Worm (Caenorhabditis elegans): ENCODE results near the gene F32D8.8.

The F32D8.8 gene

ce11 chrV:10876512-10876911 lies 26.1 kb downstream of the F32D8.8 start:
- TF ChIP-seq nhr-19 (GFP tag; conservative IDR thresholded peaks at IDR 0.05) (0 out of 2 replicates have a peak, but pooled peaks have one; percentile 26), blmp-1 (tag; optimal IDR thresholded peaks at IDR 0.05) (peak; percentile 29), C34B4.2 (tag; optimal IDR thresholded peaks at IDR 0.05) (no peak), ets-5 (GFP tag; IDR thresholded peaks at IDR 0.05) (no peak), rnt-1 (tag; optimal IDR thresholded peaks at IDR 0.05) (no peak), nhr-85 (tag) (peak; percentile 54), nhr-71 (tag; optimal IDR thresholded peaks at IDR 0.05) (peak; percentile 22), pag-3 (tag; optimal IDR thresholded peaks at IDR 0.05; ENCODE audit: borderline replicate concordance, insufficient read depth) (no peak), lsy-2 (tag; optimal IDR thresholded peaks at IDR 0.05) (no peak), lin-14 (GFP tag; optimal IDR thresholded peaks at IDR 0.05) (peak; percentile 28)

- TF ChIP-seq fos-1 (tag; optimal IDR thresholded peaks at IDR 0.05): no peak
- TF ChIP-seq ces-1 (GFP tag; optimal IDR thresholded peaks at IDR 0.05): peak; percentile 64
- TF ChIP-seq mep-1 (tag; optimal IDR thresholded peaks at IDR 0.05): peak; percentile 7
- no peak for TF ChIP-seq aha-1 (tag; optimal IDR thresholded peaks at IDR 0.05)
- no peak for TF ChIP-seq ztf-11 (tag; optimal IDR thresholded peaks at IDR 0.05)
- TF ChIP-seq nhr-77 (tag; optimal IDR thresholded peaks at IDR 0.05): no peak
- TF ChIP-seq lin-15B (tag; optimal IDR thresholded peaks at IDR 0.05): no peak
- no peak for TF ChIP-seq blmp-1 (tag; optimal IDR thresholded peaks at IDR 0.05)
- TF ChIP-seq lsy-2 (tag; optimal IDR thresholded peaks at IDR 0.05): no peak
- peak; percentile 96 for TF ChIP-seq fkh-10 (GFP tag; optimal IDR thresholded peaks at IDR 0.05)
- peak; percentile 59 for TF ChIP-seq nhr-71 (tag; optimal IDR thresholded peaks at IDR 0.05)
- TF ChIP-seq grh-1 (GFP tag; IDR thresholded peaks at IDR 0.05): no peak
- no peak for TF ChIP-seq ceh-90 (tag; optimal IDR thresholded peaks at IDR 0.05)
- peak; percentile 28 for TF ChIP-seq nhr-47 (tag; optimal IDR thresholded peaks at IDR 0.05)
- no peak for TF ChIP-seq Y116A8C.19 (tag; optimal IDR thresholded peaks at IDR 0.05; ENCODE audit: borderline replicate concordance)
- no peak for TF ChIP-seq lin-13 (GFP tag; optimal IDR thresholded peaks at IDR 0.05)
- no peak for TF ChIP-seq zag-1 (tag; optimal IDR thresholded peaks at IDR 0.05)
- no peak for TF ChIP-seq snpc-4 (tag; optimal IDR thresholded peaks at IDR 0.05)
- TF ChIP-seq lin-14 (GFP tag; optimal IDR thresholded peaks at IDR 0.05): peak; percentile 76
- no peak for TF ChIP-seq tlp-1 (tag; optimal IDR thresholded peaks at IDR 0.05)
- no peak for TF ChIP-seq lir-3 (tag; optimal IDR thresholded peaks at IDR 0.05; ENCODE audit: poor library complexity)
- TF ChIP-seq fkh-4 (tag; optimal IDR thresholded peaks at IDR 0.05; ENCODE audit: borderline replicate concordance): no peak
Observed at ce11 chrV:10874938-10875599, 27.5 kb downstream of the F32D8.8 start.

- TF ChIP-seq nhr-85 (tag) (peak; percentile 8), Y116A8C.19 (tag; optimal IDR thresholded peaks at IDR 0.05; ENCODE audit: borderline replicate concordance) (no peak), xbp-1 (tag; optimal IDR thresholded peaks at IDR 0.05) (peak; percentile 46), lin-35 (GFP tag; optimal IDR thresholded peaks at IDR 0.05) (peak in 1 of 2 experiments; percentile 23), snu-23 (GFP tag; optimal IDR thresholded peaks at IDR 0.05) (peak; percentile 47), jun-1 (tag; optimal IDR thresholded peaks at IDR 0.05) (no peak), efl-1 (optimal IDR thresholded peaks at IDR 0.05) (no peak), efl-1 (GFP tag; optimal IDR thresholded peaks at IDR 0.05 in 1 of 2) (peak in 1 of 2 experiments; percentile 76), grh-1 (GFP tag; IDR thresholded peaks at IDR 0.05) (no peak), dsc-1 (tag; optimal IDR thresholded peaks at IDR 0.05) (peak; percentile 36), nhr-20 (tag; optimal IDR thresholded peaks at IDR 0.05) (peak; percentile 24), ceh-90 (tag; optimal IDR thresholded peaks at IDR 0.05) (no peak), lin-14 (GFP tag; optimal IDR thresholded peaks at IDR 0.05) (peak; percentile 46), unc-30 (tag; optimal IDR thresholded peaks at IDR 0.05) (no peak), nhr-71 (tag; optimal IDR thresholded peaks at IDR 0.05) (peak; percentile 13), isw-1 (GFP tag; IDR thresholded peaks at IDR 0.05) (no peak), lin-39 (tag; optimal IDR thresholded peaks at IDR 0.05) (no peak), sox-4 (tag; optimal IDR thresholded peaks at IDR 0.05) (no peak), elt-3 (tag; optimal IDR thresholded peaks at IDR 0.05) (peak in 1 of 6 experiments; percentile 41), mdl-1 (tag; optimal IDR thresholded peaks at IDR 0.05) (peak in 1 of 2 experiments; percentile 56), ets-5 (GFP tag; IDR thresholded peaks at IDR 0.05) (no peak), nhr-77 (tag; optimal IDR thresholded peaks at IDR 0.05) (no peak)
Observed at ce11 chrV:10873190-10873589, 29.4 kb downstream of the F32D8.8 start.
